Worm (Caenorhabditis elegans) whole organism, young adult: ENCODE measurements around the gene K07C5.3.

Experiments used
- F10E7.11 ChIP-seq: sonication (generic microtip); optimal IDR thresholded peaks from 2 replicates; lab custom pipeline; 2017; ENCODE audit warnings: mild to moderate bottlenecking, missing genetic modification characterization, moderate library complexity, missing compliant biosample characterization
- F52B5.7 ChIP-seq: sonication (generic microtip); optimal IDR thresholded peaks from 2 replicates; lab custom pipeline; 2016; ENCODE audit warnings: mild to moderate bottlenecking, missing genetic modification characterization, missing compliant biosample characterization
- K12H6.12 ChIP-seq: fragments of 200-800 bp; sonication (Bioruptor generic); optimal IDR thresholded peaks from 2 replicates; lab custom pipeline; 2018; ENCODE audit warnings: mild to moderate bottlenecking, missing genetic modification characterization, missing compliant biosample characterization
- T26A5.8 ChIP-seq: sonication (generic microtip); optimal IDR thresholded peaks from 2 replicates; lab custom pipeline; 2016; ENCODE audit warnings: missing genetic modification characterization, missing compliant biosample characterization
- Y53F4B.3 ChIP-seq: fragments of 200-800 bp; sonication (Bioruptor generic); IDR thresholded peaks from 2 replicates; pipeline ENCODE4 v1.3.6; 2022; ENCODE audit warnings: missing genetic modification reagents, missing genetic modification characterization, missing compliant biosample characterization
- Y53G8AR.9 ChIP-seq: fragments of 200-800 bp; sonication (Bioruptor generic); conservative IDR thresholded peaks from 2 replicates; pipeline ENCODE4 v1.3.6; 2022; ENCODE audit warnings: missing genetic modification reagents, missing genetic modification characterization, missing compliant biosample characterization
- Y95B8A.8 ChIP-seq: fragments of 200-800 bp; sonication (Bioruptor generic); IDR thresholded peaks from 2 replicates; pipeline ENCODE4 v1.3.6; 2022; ENCODE audit warnings: missing genetic modification reagents, missing genetic modification characterization, missing compliant biosample characterization
- attf-3 ChIP-seq: fragments of 200-800 bp; sonication (Bioruptor generic); conservative IDR thresholded peaks from 2 replicates; pipeline ENCODE4 v1.3.6; 2022; ENCODE audit warnings: missing genetic modification reagents, missing genetic modification characterization, missing compliant biosample characterization
- attf-6 ChIP-seq: fragments of 200-800 bp; sonication (Bioruptor generic); IDR thresholded peaks from 2 replicates; pipeline ENCODE4 v1.3.6; 2022; ENCODE audit warnings: missing genetic modification reagents, missing genetic modification characterization, missing compliant biosample characterization
- bed-1 ChIP-seq: fragments of 200-800 bp; sonication (Bioruptor generic); IDR thresholded peaks from 2 replicates; pipeline ENCODE4 v1.3.6; 2022; ENCODE audit warnings: missing genetic modification reagents, missing genetic modification characterization, missing compliant biosample characterization
- ceh-40 ChIP-seq: fragments of 200-800 bp; sonication (Bioruptor generic); IDR thresholded peaks from 2 replicates; pipeline ENCODE4 v1.3.6; 2022; ENCODE audit warnings: missing genetic modification characterization, missing compliant biosample characterization
- ceh-58 ChIP-seq: fragments of 200-800 bp; sonication (Bioruptor generic); IDR thresholded peaks from 2 replicates; pipeline ENCODE4 v1.3.6; 2022; ENCODE audit warnings: missing genetic modification characterization, missing compliant biosample characterization
- egl-18 ChIP-seq: fragments of 200-800 bp; sonication (Bioruptor generic); IDR thresholded peaks from 2 replicates; pipeline ENCODE4 v1.3.6; 2022; ENCODE audit warnings: missing genetic modification reagents, missing genetic modification characterization, missing compliant biosample characterization
- egl-44 ChIP-seq: fragments of 200-800 bp; sonication (Bioruptor generic); IDR thresholded peaks from 2 replicates; pipeline ENCODE4 v1.3.6; 2022; ENCODE audit warnings: missing genetic modification reagents, missing genetic modification characterization, missing compliant biosample characterization
- egrh-3 ChIP-seq: fragments of 200-800 bp; sonication (Bioruptor generic); IDR thresholded peaks from 2 replicates; pipeline ENCODE4 v1.3.6; 2022; ENCODE audit warnings: missing genetic modification reagents, missing genetic modification characterization, missing compliant biosample characterization
- him-1 ChIP-seq: sonication (generic microtip); optimal IDR thresholded peaks from 2 replicates; lab custom pipeline; 2016; ENCODE audit warnings: missing genotype, missing genetic modification reagents, missing genetic modification characterization, missing compliant biosample characterization
- hlh-26 ChIP-seq: fragments of 200-800 bp; sonication (Bioruptor generic); conservative IDR thresholded peaks from 2 replicates; pipeline ENCODE4 v1.3.6; 2022; ENCODE audit warnings: missing genetic modification reagents, missing genetic modification characterization, missing compliant biosample characterization
- hmg-20 ChIP-seq: fragments of 200-800 bp; sonication (Bioruptor generic); IDR thresholded peaks from 2 replicates; pipeline ENCODE4 v1.3.6; 2022; ENCODE audit warnings: missing genetic modification reagents, missing genetic modification characterization, missing compliant biosample characterization
- hrde-1 ChIP-seq: sonication (generic microtip); optimal IDR thresholded peaks from 2 replicates; lab custom pipeline; 2016; ENCODE audit warnings: missing genetic modification characterization, mild to moderate bottlenecking, missing compliant biosample characterization, moderate library complexity, missing genotype, missing genetic modification reagents, borderline replicate concordance
- hsf-1 ChIP-seq: fragments of 200-800 bp; sonication (Bioruptor generic); IDR thresholded peaks from 2 replicates; pipeline ENCODE4 v1.3.6; 2022; ENCODE audit warnings: missing genetic modification reagents, missing genetic modification characterization, missing compliant biosample characterization
- lag-1 ChIP-seq: fragments of 200-800 bp; sonication (Bioruptor generic); IDR thresholded peaks from 2 replicates; pipeline ENCODE4 v1.3.6; 2022; ENCODE audit warnings: missing genetic modification reagents, missing genetic modification characterization, missing compliant biosample characterization
- lin-26 ChIP-seq: fragments of 200-800 bp; sonication (Bioruptor generic); IDR thresholded peaks from 2 replicates; pipeline ENCODE4 v1.3.6; 2022; ENCODE audit warnings: missing genetic modification reagents, missing genetic modification characterization, missing compliant biosample characterization
- lsy-27 ChIP-seq: sonication (generic microtip); optimal IDR thresholded peaks from 2 replicates; lab custom pipeline; 2017; ENCODE audit warnings: missing genetic modification characterization, mild to moderate bottlenecking, missing compliant biosample characterization, antibody characterized with exemption, missing genotype, borderline replicate concordance; ENCODE audit not compliant: insufficient read depth
- mel-28 ChIP-seq: sonication (generic microtip); optimal IDR thresholded peaks from 2 replicates; lab custom pipeline; 2016; ENCODE audit warnings: borderline replicate concordance, mild to moderate bottlenecking, missing genetic modification characterization, missing compliant biosample characterization
- nfya-1 ChIP-seq: sonication (generic microtip); optimal IDR thresholded peaks from 2 replicates; lab custom pipeline; 2017; ENCODE audit warnings: antibody characterized with exemption, missing compliant biosample characterization, missing genetic modification characterization, borderline replicate concordance; ENCODE audit not compliant: insufficient read depth
- rcor-1 ChIP-seq: fragments of 200-800 bp; sonication (Bioruptor generic); IDR thresholded peaks from 2 replicates; pipeline ENCODE4 v1.3.6; 2022; ENCODE audit warnings: missing genetic modification reagents, missing genetic modification characterization, missing compliant biosample characterization
- repo-1 ChIP-seq: sonication (generic microtip); optimal IDR thresholded peaks from 2 replicates; lab custom pipeline; 2017; ENCODE audit warnings: mild to moderate bottlenecking, missing genetic modification characterization, missing compliant biosample characterization
- rpc-1 ChIP-seq, 2 experiments: fragments of 150-350 bp in 1 of 2; sonication (generic microtip) in 1 of 2; optimal IDR thresholded peaks; 2 replicates each; lab custom pipeline; 2014 to 2018; ENCODE audit warnings: missing biosample characterization in 1 of 2, missing genetic modification characterization in 1 of 2, missing genetic modification reagents in 1 of 2, missing genotype in 1 of 2
- snpc-1.1 ChIP-seq: sonication (generic microtip); optimal IDR thresholded peaks from 2 replicates; lab custom pipeline; 2017; ENCODE audit warnings: missing genetic modification characterization, mild to moderate bottlenecking, missing compliant biosample characterization, antibody characterized with exemption, moderate library complexity, missing genotype, missing genetic modification reagents; ENCODE audit not compliant: insufficient read depth
- snpc-4 ChIP-seq, 5 experiments: fragments of 150-350 bp in 1 of 5; sonication (generic microtip) in 4 of 5; optimal IDR thresholded peaks; 2 replicates each; lab custom pipeline; 2014 to 2018; ENCODE audit warnings: missing genetic modification characterization in 5 of 5, missing biosample characterization in 3 of 5, antibody characterized with exemption in 2 of 5, mild to moderate bottlenecking in 2 of 5, missing compliant biosample characterization in 2 of 5, missing genotype in 2 of 5, moderate library complexity in 2 of 5, missing genetic modification reagents in 1 of 5
- somi-1 ChIP-seq: fragments of 200-800 bp; sonication (Bioruptor generic); optimal IDR thresholded peaks from 2 replicates; lab custom pipeline; 2018; ENCODE audit warnings: mild to moderate bottlenecking, missing genetic modification characterization, missing compliant biosample characterization
- zfh-2 ChIP-seq: fragments of 200-800 bp; sonication (Bioruptor generic); conservative IDR thresholded peaks from 2 replicates; pipeline ENCODE4 v1.3.6; 2022; ENCODE audit warnings: missing genetic modification reagents, missing genetic modification characterization, missing compliant biosample characterization
- ztf-3 ChIP-seq: fragments of 200-800 bp; sonication (Bioruptor generic); optimal IDR thresholded peaks from 2 replicates; lab custom pipeline; 2018; ENCODE audit warnings: mild to moderate bottlenecking, missing genetic modification characterization, missing compliant biosample characterization

Gene K07C5.3

ce11 chrV:10307283-10307682, 35.5 kb upstream of the K07C5.3 start, which contains the start of gene che-12:
Gene che-12 (minus strand): TSS chrV:10307383.
- TF ChIP-seq bed-1 (GFP tag; lab: Robert Waterston, UW), result no peak
- no peak for TF ChIP-seq attf-3 (GFP tag; lab: Robert Waterston, UW)
- TF ChIP-seq egl-44 (GFP tag; lab: Robert Waterston, UW), result no peak
- TF ChIP-seq ceh-58 (GFP tag; lab: Robert Waterston, UW), result no peak
- no peak for TF ChIP-seq hsf-1 (GFP tag; lab: Robert Waterston, UW)
- no peak for TF ChIP-seq ztf-3
- no peak for TF ChIP-seq somi-1 (GFP tag; lab: Kevin White, UChicago)
- no peak for TF ChIP-seq hrde-1
- no peak for TF ChIP-seq mel-28
- TF ChIP-seq rcor-1, result no peak
- TF ChIP-seq him-1 (tag; lab: Kevin White, UChicago), result no peak
- no peak for TF ChIP-seq Y95B8A.8 (GFP tag; lab: Robert Waterston, UW)
- no peak for TF ChIP-seq lin-26 (GFP tag; lab: Robert Waterston, UW)
- no peak for TF ChIP-seq snpc-1.1
- no peak for TF ChIP-seq snpc-4 (GFP tag; optimal IDR thresholded peaks at IDR 0.05; lab: Kevin White, UChicago)
- TF ChIP-seq snpc-4 (tag; optimal IDR thresholded peaks at IDR 0.05; lab: Kevin White, UChicago), result no peak
- no peak for TF ChIP-seq ceh-40 (GFP tag; lab: Robert Waterston, UW)

- TF ChIP-seq egrh-3, result no peak
- no peak for TF ChIP-seq egl-18
- TF ChIP-seq attf-6 (GFP tag; lab: Robert Waterston, UW), result no peak
- TF ChIP-seq Y53G8AR.9 (GFP tag; lab: Robert Waterston, UW), result no peak
- no peak for TF ChIP-seq lsy-27 (tag; lab: Kevin White, UChicago)
- no peak for TF ChIP-seq lin-26 (GFP tag; lab: Robert Waterston, UW)
- TF ChIP-seq lag-1 (GFP tag; lab: Robert Waterston, UW), result no peak
- no peak for TF ChIP-seq K12H6.12
- no peak for TF ChIP-seq Y53F4B.3 (GFP tag; lab: Robert Waterston, UW)
- TF ChIP-seq T26A5.8 (tag; lab: Kevin White, UChicago), result no peak
- TF ChIP-seq, all 124 proteins: peak for 0
Measured at ce11 chrV:10313953-10314352, 28.9 kb upstream of the K07C5.3 start, which contains the start of gene gcy-6. Gene gcy-6 (minus strand): TSS chrV:10314053.

- TF ChIP-seq F52B5.7 (no peak), hmg-20 (GFP tag; lab: Robert Waterston, UW) (no peak), rpc-1 (optimal IDR thresholded peaks at IDR 0.05; lab: Kevin White, UChicago) (no peak), rpc-1 (tag; optimal IDR thresholded peaks at IDR 0.05; lab: Kevin White, UChicago) (no peak), egl-18 (no peak), F10E7.11 (tag; lab: Kevin White, UChicago) (no peak), repo-1 (no peak), nfya-1 (tag; lab: Kevin White, UChicago) (no peak)
Measured at ce11 chrV:10314371-10314770, 28.5 kb upstream of the K07C5.3 start, which contains the start of gene trx-2. Gene trx-2 (plus strand): TSS chrV:10314671.

- TF ChIP-seq hlh-26 (GFP tag; lab: Robert Waterston, UW) (no peak), zfh-2 (GFP tag; lab: Robert Waterston, UW) (no peak)
Measured at ce11 chrV:10317294-10317693, 25.5 kb upstream of the K07C5.3 start, which contains the start of gene asps-1. Gene asps-1 (minus strand): TSS chrV:10317394.
